Fruit fly (Drosophila melanogaster) S2 (cell line): Measurements from ENCODE around the gene Clc.

Experiments used
- CG8478 ChIP-seq: fragments of >200 bp; optimal IDR thresholded peaks from 2 replicates; lab custom pipeline; 2018
- CTCF ChIP-seq, 2 experiments: fragments of >200 bp; optimal IDR thresholded peaks; 2 replicates each; lab custom pipeline; 2018

- no peak for TF ChIP-seq CTCF (optimal IDR thresholded peaks at IDR 0.05; lab: Kevin White, UChicago)
- TF ChIP-seq CG8478 (lab: Kevin White, UChicago): no peak
Measured at dm6 chr3L:20205946-20206345, 34.9 kb upstream of the Clc start, which contains the start of gene CG7290.
